Fruit fly (Drosophila melanogaster) Kc167 (cell line): ENCODE results near the gene Peritrophin-A.
"Not testable (repeated sequence)": the region's sequence is repeated elsewhere in the genome, so short reads cannot be mapped to it uniquely, and the experiment has no call there.

Experiments
- Myc ChIP-seq: fragments of >200 bp; optimal IDR thresholded peaks from 2 replicates; lab custom pipeline; 2017; ENCODE audit warnings: missing external identifiers
- Sin3A ChIP-seq: fragments of >200 bp; optimal IDR thresholded peaks from 2 replicates; lab custom pipeline; 2018; ENCODE audit warnings: missing external identifiers
- h ChIP-seq: fragments of >200 bp; optimal IDR thresholded peaks from 3 replicates; lab custom pipeline; 2018; ENCODE audit warnings: missing external identifiers
- insv ChIP-seq: fragments of >200 bp; optimal IDR thresholded peaks from 3 replicates; lab custom pipeline; 2018; ENCODE audit warnings: missing external identifiers
- psq ChIP-seq: fragments of >200 bp; optimal IDR thresholded peaks from 2 replicates; lab custom pipeline; 2017; ENCODE audit warnings: missing external identifiers
- ttk ChIP-seq: sonication (Bioruptor generic); optimal IDR thresholded peaks from 2 replicates; lab custom pipeline; 2017; ENCODE audit warnings: missing external identifiers

Peritrophin-A gene

dm6 chrX:20243274-20243839, 1.1 kb upstream of the Peritrophin-A start:
- TF ChIP-seq Myc (lab: Kevin White, UChicago) (no peak), psq (lab: Kevin White, UChicago) (no peak), h (lab: Kevin White, UChicago) (no peak), Sin3A (no peak), ttk (no peak), insv (lab: Kevin White, UChicago) (no peak)

DNA sequence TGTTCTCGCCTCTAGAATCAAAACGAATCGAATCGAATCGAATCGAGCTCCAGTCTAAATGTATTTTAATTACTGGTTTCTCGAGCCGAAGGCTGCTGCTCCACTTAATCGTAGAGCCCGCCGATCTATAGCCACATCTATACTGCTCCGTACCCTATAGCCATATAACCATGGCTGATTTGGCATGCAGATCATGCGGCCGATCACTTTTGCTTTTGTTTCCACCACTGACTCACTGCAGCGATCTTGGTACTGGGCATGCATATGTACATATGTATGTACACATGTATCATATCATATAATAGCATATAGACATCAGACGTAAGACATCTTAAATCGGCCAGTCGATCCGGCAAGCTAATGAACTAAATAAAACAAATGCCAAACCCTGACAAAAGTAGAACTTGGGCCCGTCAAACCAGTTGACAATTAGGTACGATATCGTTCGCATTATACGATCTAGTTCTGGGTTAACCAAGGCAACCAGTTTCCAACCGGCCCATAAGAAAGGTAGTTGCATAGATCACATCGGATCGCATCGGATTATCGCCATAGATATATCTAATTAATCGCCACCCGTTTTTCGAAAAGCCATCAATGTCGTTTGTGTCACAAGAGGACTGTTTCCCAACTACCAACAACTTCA, 894 bp downstream of the Peritrophin-A start:
- TF ChIP-seq ttk (no peak), psq (lab: Kevin White, UChicago) (no peak), Sin3A (no peak), insv (lab: Kevin White, UChicago) (no peak)

dm6 chrX:20247710-20248109, 3.3 kb downstream of the Peritrophin-A start:
- TF ChIP-seq Sin3A (no peak), Myc (lab: Kevin White, UChicago) (no peak), insv (lab: Kevin White, UChicago) (no peak), h (lab: Kevin White, UChicago) (no peak), ttk (no peak)

- TF ChIP-seq psq (lab: Kevin White, UChicago), result no peak
- TF ChIP-seq h (lab: Kevin White, UChicago), result no peak
- TF ChIP-seq ttk, result no peak
- TF ChIP-seq Myc (lab: Kevin White, UChicago), result no peak
- no peak for TF ChIP-seq Sin3A
- no peak for TF ChIP-seq insv (lab: Kevin White, UChicago)
These were observed 6.6 kb downstream of the Peritrophin-A start, which contains the start of the genes CG17068 and Rab10 for dm6 chrX:20251069-20251468. TSS of gene CG17068 (minus strand) at chrX:20251093. TSS of gene Rab10 (plus strand) at chrX:20251338.

dm6 chrX:20251586-20252160, 7.2 kb downstream of the Peritrophin-A start:
- no peak for TF ChIP-seq Myc (lab: Kevin White, UChicago)
- TF ChIP-seq psq (lab: Kevin White, UChicago), result no peak
- no peak for TF ChIP-seq insv (lab: Kevin White, UChicago)

dm6 chrX:20255977-20256376, 11.5 kb downstream of the Peritrophin-A start:
- TF ChIP-seq ttk, result no peak
- no peak for TF ChIP-seq psq (lab: Kevin White, UChicago)
- TF ChIP-seq h (lab: Kevin White, UChicago), result no peak
- no peak for TF ChIP-seq Myc (lab: Kevin White, UChicago)

DNA sequence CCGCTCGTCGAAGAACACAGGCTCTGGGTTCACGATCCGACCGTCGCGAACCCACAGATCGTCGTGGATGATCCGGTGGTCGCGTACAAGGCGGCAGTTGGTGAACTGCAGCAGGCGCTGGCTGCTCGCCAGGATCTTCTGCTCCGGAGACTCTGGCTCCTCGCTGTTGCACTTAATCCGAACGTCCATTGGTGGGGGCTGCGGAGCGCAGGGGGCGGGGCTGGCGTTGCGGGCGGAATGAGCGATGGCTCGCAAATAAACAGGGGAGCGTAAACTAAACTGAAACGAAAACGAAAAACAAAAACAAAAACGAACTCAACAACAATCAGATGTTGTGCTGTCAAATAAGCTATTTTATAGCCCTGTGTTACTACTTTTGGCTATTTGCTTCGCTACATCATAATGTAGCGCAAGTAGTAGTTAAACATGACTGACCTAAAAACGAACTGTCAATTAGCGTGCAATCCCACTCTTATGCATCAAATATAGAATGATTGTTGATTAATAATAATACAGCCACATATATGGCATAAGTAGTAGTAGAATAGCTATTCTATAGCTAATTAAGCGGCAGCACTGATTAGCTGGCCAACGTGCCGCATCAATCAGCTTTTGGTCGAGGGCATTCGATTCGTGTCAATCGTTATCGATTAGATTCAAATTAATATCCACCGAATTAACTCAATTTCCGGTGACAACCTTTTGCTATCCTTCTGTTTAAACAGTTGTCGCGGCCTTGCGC, 12.6 kb downstream of the Peritrophin-A start, which contains the start of gene CG17065:
CG17065 (minus strand) TSS at position 351 of the 742 bp plus-strand sequence.
- TF ChIP-seq insv (lab: Kevin White, UChicago) (no peak), psq (lab: Kevin White, UChicago) (peak; percentile 97)

DNA sequence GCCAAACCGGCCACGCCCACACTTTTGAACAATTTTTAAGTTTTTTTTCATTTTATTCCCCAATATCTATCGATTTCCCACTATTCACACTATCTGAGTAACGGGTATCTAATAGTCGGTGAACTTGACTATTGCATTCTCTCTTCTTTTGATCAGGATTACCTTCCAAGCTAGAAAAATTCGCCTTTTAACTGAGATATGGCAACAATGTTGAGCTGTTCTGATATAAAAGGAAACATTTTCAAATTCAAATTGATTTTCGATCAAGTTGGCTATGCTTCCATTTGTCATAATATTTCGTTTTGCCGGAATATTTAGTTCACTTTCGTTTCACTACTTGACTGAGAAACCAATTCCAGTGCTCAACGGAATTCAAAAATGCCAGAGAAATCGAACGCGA, 14.5 kb downstream of the Peritrophin-A start, which contains the start of gene CG42577:
CG42577 (plus strand) TSS at position 301 of the 400 bp plus-strand sequence.
- not testable (repeated sequence) for TF ChIP-seq insv, h, Myc (lab: Kevin White, UChicago)

dm6 chrX:20269669-20270068, 25.2 kb downstream of the Peritrophin-A start, which contains the start of gene Inx6:
TSS of gene Inx6 (minus strand) at chrX:20269769.
- TF ChIP-seq psq (lab: Kevin White, UChicago), result no peak
- no peak for TF ChIP-seq Myc (lab: Kevin White, UChicago)
- no peak for TF ChIP-seq h (lab: Kevin White, UChicago)
- TF ChIP-seq ttk, result no peak
- no peak for TF ChIP-seq Sin3A
- no peak for TF ChIP-seq insv (lab: Kevin White, UChicago)
